Worm (Caenorhabditis elegans): Measurements from ENCODE around the gene str-166.

DNA sequence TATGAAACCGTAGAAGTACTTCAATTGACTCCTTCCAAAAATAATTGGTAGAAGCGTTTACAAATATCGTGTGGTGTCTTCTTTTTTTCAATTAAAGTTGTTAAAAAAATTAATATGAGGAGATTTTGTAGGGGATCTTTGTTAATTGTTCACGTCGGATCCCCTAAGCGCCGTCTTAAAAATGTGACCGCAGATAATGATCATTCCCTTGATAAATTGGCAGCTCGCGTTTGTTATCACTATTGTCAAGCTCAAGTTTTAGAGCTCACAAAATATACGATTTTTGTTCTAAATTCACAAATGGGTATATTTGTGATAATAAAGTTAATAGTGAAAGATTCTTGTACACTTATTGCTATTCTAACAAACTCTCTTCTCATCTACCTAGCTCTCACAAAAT is 25.0 kb downstream of the str-166 start, which contains the start of gene str-159:
- TF ChIP-seq mep-1 (tag; optimal IDR thresholded peaks at IDR 0.05), result no peak
- TF ChIP-seq lin-15B (tag; optimal IDR thresholded peaks at IDR 0.05), result no peak
- no peak for TF ChIP-seq nhr-19 (GFP tag; conservative IDR thresholded peaks at IDR 0.05)
- no peak for TF ChIP-seq nhr-20 (tag; optimal IDR thresholded peaks at IDR 0.05)
- no peak for TF ChIP-seq hpl-2 (GFP tag; optimal IDR thresholded peaks at IDR 0.05)
- no peak for TF ChIP-seq efl-1 (optimal IDR thresholded peaks at IDR 0.05)
- TF ChIP-seq efl-1 (GFP tag; optimal IDR thresholded peaks at IDR 0.05 in 1 of 2), result no peak
- TF ChIP-seq F16B12.6 (tag; optimal IDR thresholded peaks at IDR 0.05), result no peak
- no peak for TF ChIP-seq fos-1 (tag; optimal IDR thresholded peaks at IDR 0.05)
